Worm (Caenorhabditis elegans) whole organism, L1 larva: ENCODE measurements around the gene mxl-2.

Experiments used
- C16A3.4 ChIP-seq: fragments of 150-350 bp; optimal IDR thresholded peaks from 2 replicates; lab custom pipeline; 2014; ENCODE audit warnings: missing biosample characterization, missing genetic modification characterization
- fos-1 ChIP-seq: fragments of 150-350 bp; optimal IDR thresholded peaks from 2 replicates; lab custom pipeline; 2014; ENCODE audit warnings: missing biosample characterization, missing genetic modification characterization
- mep-1 ChIP-seq: fragments of 150-350 bp; optimal IDR thresholded peaks from 2 replicates; lab custom pipeline; 2014; ENCODE audit warnings: missing biosample characterization, missing genetic modification characterization
- nhr-90 ChIP-seq: sonication (generic microtip); optimal IDR thresholded peaks from 2 replicates; lab custom pipeline; 2016; ENCODE audit warnings: mild to moderate bottlenecking, missing genetic modification characterization, missing compliant biosample characterization; ENCODE audit not compliant: poor library complexity
- snpc-4 ChIP-seq: fragments of 150-350 bp; optimal IDR thresholded peaks from 2 replicates; lab custom pipeline; 2014; ENCODE audit warnings: missing biosample characterization, missing genetic modification characterization
- sptf-1 ChIP-seq: fragments of 150-350 bp; optimal IDR thresholded peaks from 2 replicates; lab custom pipeline; 2014; ENCODE audit warnings: missing biosample characterization, missing genetic modification characterization
- unc-130 ChIP-seq: fragments of 150-350 bp; optimal IDR thresholded peaks from 2 replicates; lab custom pipeline; 2017; ENCODE audit warnings: missing biosample characterization, missing genetic modification characterization, inconsistent platforms

DNA sequence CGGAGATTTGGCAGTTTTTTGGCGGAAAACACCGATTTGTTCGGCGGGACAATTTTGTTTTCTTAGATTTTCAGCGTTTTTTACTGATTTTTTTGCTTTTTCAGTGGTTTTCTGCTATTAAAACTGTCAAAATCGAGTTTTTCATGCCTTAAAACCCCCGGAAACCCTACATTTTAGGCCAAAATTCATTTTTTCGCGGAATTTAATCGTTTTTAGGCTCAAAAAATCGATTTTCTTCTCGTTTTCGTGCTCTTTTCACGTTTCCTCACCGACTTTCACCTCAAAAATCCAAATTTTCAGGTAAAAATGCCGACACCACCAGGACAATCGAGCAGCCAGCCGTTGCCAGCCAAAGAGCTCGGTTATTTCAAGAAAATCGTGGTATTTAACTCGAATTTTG is 47.6 kb upstream of the mxl-2 start, which contains the start of gene hpo-29:
- TF ChIP-seq nhr-90 (tag; lab: Kevin White, UChicago) = no peak
- no peak for TF ChIP-seq fos-1
- no peak for TF ChIP-seq snpc-4 (tag; lab: Kevin White, UChicago)
- no peak for TF ChIP-seq sptf-1 (tag; lab: Kevin White, UChicago)
- no peak for TF ChIP-seq C16A3.4 (tag; lab: Kevin White, UChicago)
- no peak for TF ChIP-seq mep-1 (tag; lab: Kevin White, UChicago)
- no peak for TF ChIP-seq unc-130
